Worm (Caenorhabditis elegans) whole organism, young adult: ENCODE measurements around the gene W09C2.8.

ENCODE experiments used
- F39B2.1 ChIP-seq: fragments of 200-800 bp; sonication (Bioruptor generic); IDR thresholded peaks from 2 replicates; pipeline ENCODE4 v1.3.6; 2022; ENCODE audit warnings: missing genetic modification reagents, missing genetic modification characterization, missing compliant biosample characterization
- Y53F4B.3 ChIP-seq: fragments of 200-800 bp; sonication (Bioruptor generic); IDR thresholded peaks from 2 replicates; pipeline ENCODE4 v1.3.6; 2022; ENCODE audit warnings: missing genetic modification reagents, missing genetic modification characterization, missing compliant biosample characterization

ce11 chrIV:9641925-9642324, 17.8 kb upstream of the W09C2.8 start, which contains the start of gene del-2:
- no peak for TF ChIP-seq F39B2.1 (GFP tag; lab: Robert Waterston, UW)
- no peak for TF ChIP-seq Y53F4B.3 (GFP tag; lab: Robert Waterston, UW)
